Worm (Caenorhabditis elegans) whole organism, young adult: ENCODE measurements around the gene selt-1.1.

Experiments used
- B0019.2 ChIP-seq: fragments of 200-800 bp; sonication (Bioruptor generic); conservative IDR thresholded peaks from 2 replicates; pipeline ENCODE4 v1.3.6; 2022; ENCODE audit warnings: missing genetic modification reagents, missing genetic modification characterization, missing compliant biosample characterization
- C06A6.2 ChIP-seq: fragments of 200-800 bp; sonication (Bioruptor generic); conservative IDR thresholded peaks from 2 replicates; pipeline ENCODE4 v1.3.6; 2022; ENCODE audit warnings: missing genetic modification characterization, missing compliant biosample characterization
- F10E7.11 ChIP-seq: sonication (generic microtip); optimal IDR thresholded peaks from 2 replicates; lab custom pipeline; 2017; ENCODE audit warnings: mild to moderate bottlenecking, missing genetic modification characterization, moderate library complexity, missing compliant biosample characterization
- F33H1.4 ChIP-seq: fragments of 200-800 bp; sonication (Bioruptor generic); IDR thresholded peaks from 2 replicates; pipeline ENCODE4 v1.3.6; 2022; ENCODE audit warnings: missing genetic modification reagents, missing genetic modification characterization, missing compliant biosample characterization
- F55B11.4 ChIP-seq: sonication (generic microtip); optimal IDR thresholded peaks from 2 replicates; lab custom pipeline; 2016; ENCODE audit warnings: missing compliant biosample characterization, missing genetic modification characterization, borderline replicate concordance; ENCODE audit not compliant: insufficient read depth
- K12H6.12 ChIP-seq: fragments of 200-800 bp; sonication (Bioruptor generic); optimal IDR thresholded peaks from 2 replicates; lab custom pipeline; 2018; ENCODE audit warnings: mild to moderate bottlenecking, missing genetic modification characterization, missing compliant biosample characterization
- Y53G8AR.9 ChIP-seq: fragments of 200-800 bp; sonication (Bioruptor generic); conservative IDR thresholded peaks from 2 replicates; pipeline ENCODE4 v1.3.6; 2022; ENCODE audit warnings: missing genetic modification reagents, missing genetic modification characterization, missing compliant biosample characterization
- Y67H2A.10 ChIP-seq: fragments of 200-800 bp; sonication (Bioruptor generic); conservative IDR thresholded peaks from 2 replicates; pipeline ENCODE4 v1.3.6; 2022; ENCODE audit warnings: missing genetic modification reagents, missing genetic modification characterization, missing compliant biosample characterization
- Y95B8A.8 ChIP-seq: fragments of 200-800 bp; sonication (Bioruptor generic); IDR thresholded peaks from 2 replicates; pipeline ENCODE4 v1.3.6; 2022; ENCODE audit warnings: missing genetic modification reagents, missing genetic modification characterization, missing compliant biosample characterization
- ZK185.1 ChIP-seq: sonication (generic microtip); optimal IDR thresholded peaks from 2 replicates; lab custom pipeline; 2016; ENCODE audit warnings: mild to moderate bottlenecking, missing genetic modification characterization, missing compliant biosample characterization; ENCODE audit not compliant: poor library complexity, severe bottlenecking
- akir-1 ChIP-seq: fragments of 200-800 bp; sonication (Bioruptor generic); optimal IDR thresholded peaks from 2 replicates; lab custom pipeline; 2018; ENCODE audit warnings: mild to moderate bottlenecking, missing genetic modification characterization, moderate library complexity, missing compliant biosample characterization
- atf-7 ChIP-seq: sonication (generic microtip); optimal IDR thresholded peaks from 2 replicates; lab custom pipeline; 2017; ENCODE audit warnings: mild to moderate bottlenecking, missing genetic modification characterization, missing compliant biosample characterization
- athp-1 ChIP-seq: sonication (generic microtip); optimal IDR thresholded peaks from 2 replicates; lab custom pipeline; 2017; ENCODE audit warnings: mild to moderate bottlenecking, missing genetic modification characterization, missing compliant biosample characterization
- cebp-1 ChIP-seq, 2 experiments: fragments of 200-800 bp in 1 of 2; sonication (Bioruptor generic) in 1 of 2; sonication (generic microtip) in 1 of 2; IDR thresholded peaks in 1 of 2; optimal IDR thresholded peaks in 1 of 2; 2 replicates each; pipeline versions ENCODE4 v1.3.6 to Lab custom; 2017 to 2022; ENCODE audit warnings: missing compliant biosample characterization in 2 of 2, missing genetic modification characterization in 2 of 2, mild to moderate bottlenecking in 1 of 2, missing genetic modification reagents in 1 of 2, moderate library complexity in 1 of 2
- dox-1 ChIP-seq: fragments of 200-800 bp; sonication (Bioruptor generic); IDR thresholded peaks from 2 replicates; pipeline ENCODE4 v1.3.6; 2022; ENCODE audit warnings: missing genetic modification reagents, missing genetic modification characterization, missing compliant biosample characterization
- ets-4 ChIP-seq: fragments of 200-800 bp; sonication (Bioruptor generic); optimal IDR thresholded peaks from 2 replicates; lab custom pipeline; 2018; ENCODE audit warnings: mild to moderate bottlenecking, missing genetic modification characterization, missing compliant biosample characterization
- hmg-1.2 ChIP-seq: fragments of 200-800 bp; sonication (Bioruptor generic); IDR thresholded peaks from 2 replicates; pipeline ENCODE4 v1.3.6; 2022; ENCODE audit warnings: missing genetic modification reagents, missing genetic modification characterization, missing compliant biosample characterization
- hsf-1 ChIP-seq: fragments of 200-800 bp; sonication (Bioruptor generic); IDR thresholded peaks from 2 replicates; pipeline ENCODE4 v1.3.6; 2022; ENCODE audit warnings: missing genetic modification reagents, missing genetic modification characterization, missing compliant biosample characterization
- let-526 ChIP-seq: fragments of 200-800 bp; sonication (Bioruptor generic); IDR thresholded peaks from 2 replicates; pipeline ENCODE4 v1.3.6; 2022; ENCODE audit warnings: missing genetic modification reagents, missing genetic modification characterization, missing compliant biosample characterization
- let-607 ChIP-seq, 2 experiments: fragments of 200-800 bp in 1 of 2; sonication (Bioruptor generic) in 1 of 2; sonication (generic microtip) in 1 of 2; optimal IDR thresholded peaks; 2 replicates each; lab custom pipeline; 2016 to 2018; ENCODE audit warnings: mild to moderate bottlenecking in 2 of 2, missing compliant biosample characterization in 2 of 2, missing genetic modification characterization in 2 of 2, moderate library complexity in 2 of 2, missing genotype in 1 of 2
- lin-54 ChIP-seq: fragments of 200-800 bp; sonication (Bioruptor generic); optimal IDR thresholded peaks from 2 replicates; lab custom pipeline; 2018; ENCODE audit warnings: mild to moderate bottlenecking, missing genetic modification characterization, missing compliant biosample characterization
- lsl-1 ChIP-seq: fragments of 200-800 bp; sonication (Bioruptor generic); optimal IDR thresholded peaks from 2 replicates; lab custom pipeline; 2018; ENCODE audit warnings: mild to moderate bottlenecking, missing genetic modification characterization, moderate library complexity, missing compliant biosample characterization
- mcd-1 ChIP-seq: fragments of 200-800 bp; sonication (Bioruptor generic); IDR thresholded peaks from 2 replicates; pipeline ENCODE4 v1.3.6; 2022; ENCODE audit warnings: missing genetic modification reagents, missing genetic modification characterization, missing compliant biosample characterization
- nfyb-1 ChIP-seq: fragments of 200-800 bp; sonication (Bioruptor generic); IDR thresholded peaks from 2 replicates; pipeline ENCODE4 v1.3.6; 2022; ENCODE audit warnings: missing genetic modification reagents, missing genetic modification characterization, missing compliant biosample characterization
- nhr-179 ChIP-seq: sonication (generic microtip); optimal IDR thresholded peaks from 2 replicates; lab custom pipeline; 2016; ENCODE audit warnings: mild to moderate bottlenecking, missing genetic modification characterization, missing compliant biosample characterization
- nhr-80 ChIP-seq: sonication (generic microtip); optimal IDR thresholded peaks from 2 replicates; lab custom pipeline; 2016; ENCODE audit warnings: missing genetic modification characterization, missing compliant biosample characterization
- rpc-1 ChIP-seq, 2 experiments: fragments of 150-350 bp in 1 of 2; sonication (generic microtip) in 1 of 2; optimal IDR thresholded peaks; 2 replicates each; lab custom pipeline; 2014 to 2018; ENCODE audit warnings: missing biosample characterization in 1 of 2, missing genetic modification characterization in 1 of 2, missing genetic modification reagents in 1 of 2, missing genotype in 1 of 2
- snpc-4 ChIP-seq, 5 experiments: fragments of 150-350 bp in 1 of 5; sonication (generic microtip) in 4 of 5; optimal IDR thresholded peaks; 2 replicates each; lab custom pipeline; 2014 to 2018; ENCODE audit warnings: missing genetic modification characterization in 5 of 5, missing biosample characterization in 3 of 5, antibody characterized with exemption in 2 of 5, mild to moderate bottlenecking in 2 of 5, missing compliant biosample characterization in 2 of 5, missing genotype in 2 of 5, moderate library complexity in 2 of 5, missing genetic modification reagents in 1 of 5
- tbx-9 ChIP-seq: sonication (generic microtip); optimal IDR thresholded peaks from 2 replicates; lab custom pipeline; 2016; ENCODE audit warnings: borderline replicate concordance, missing genetic modification characterization, inconsistent platforms, missing compliant biosample characterization
- ztf-22 ChIP-seq: fragments of 200-800 bp; sonication (Bioruptor generic); optimal IDR thresholded peaks from 2 replicates; lab custom pipeline; 2018; ENCODE audit warnings: mild to moderate bottlenecking, missing genetic modification characterization, moderate library complexity, missing compliant biosample characterization
- ztf-3 ChIP-seq: fragments of 200-800 bp; sonication (Bioruptor generic); optimal IDR thresholded peaks from 2 replicates; lab custom pipeline; 2018; ENCODE audit warnings: mild to moderate bottlenecking, missing genetic modification characterization, missing compliant biosample characterization

selt-1.1 gene

DNA sequence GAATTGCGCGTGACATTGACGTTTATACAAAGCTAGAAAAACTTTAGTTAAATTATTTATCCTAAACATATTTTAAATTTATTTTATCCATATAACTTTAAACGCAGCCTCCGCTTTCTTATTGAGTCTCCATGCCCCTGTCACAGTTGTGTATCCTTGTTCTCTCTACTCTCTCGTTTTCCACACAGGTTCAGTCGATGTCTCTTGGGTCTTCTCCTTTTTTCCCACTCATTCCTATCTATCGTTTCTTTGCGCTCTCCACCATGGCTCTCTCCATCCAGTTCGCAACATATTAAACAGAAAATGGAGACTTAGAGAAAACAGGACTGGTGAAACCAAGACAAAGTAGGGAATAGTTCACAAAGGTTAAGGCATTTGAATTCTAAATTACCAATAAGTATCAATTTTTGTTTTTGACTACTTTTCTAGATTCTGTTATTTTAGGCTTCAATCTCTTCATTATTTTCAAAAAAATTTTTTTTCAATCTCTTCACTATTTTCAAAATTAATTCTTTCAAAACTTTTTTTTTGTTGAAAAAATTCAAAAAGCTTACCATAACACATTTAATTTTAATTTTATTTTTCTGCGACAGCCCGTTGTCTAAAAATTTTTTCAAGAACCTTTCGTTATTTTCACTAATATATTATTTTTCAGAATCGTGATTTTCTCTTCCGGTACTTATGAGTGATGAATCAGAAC lies 24.1 kb downstream of the selt-1.1 start, which contains the start of gene sdc-2 (continued):
- TF ChIP-seq B0019.2 (GFP tag; lab: Robert Waterston, UW) (no peak), ets-4 (GFP tag; lab: Kevin White, UChicago) (no peak), cebp-1 (GFP tag; IDR thresholded peaks at IDR 0.05; lab: Robert Waterston, UW) (no peak), cebp-1 (tag; optimal IDR thresholded peaks at IDR 0.05; lab: Kevin White, UChicago) (peak; percentile 84), nhr-179 (tag; lab: Kevin White, UChicago) (no peak), lsl-1 (GFP tag; lab: Kevin White, UChicago) (no peak), akir-1 (GFP tag; lab: Kevin White, UChicago) (peak; percentile 11), Y53G8AR.9 (GFP tag; lab: Robert Waterston, UW) (no peak), hmg-1.2 (GFP tag; lab: Robert Waterston, UW) (peak; percentile 74), hsf-1 (no peak), nfyb-1 (peak; percentile 61; the same call in 1 of the 2 replicates), tbx-9 (tag; lab: Kevin White, UChicago) (no peak)

DNA sequence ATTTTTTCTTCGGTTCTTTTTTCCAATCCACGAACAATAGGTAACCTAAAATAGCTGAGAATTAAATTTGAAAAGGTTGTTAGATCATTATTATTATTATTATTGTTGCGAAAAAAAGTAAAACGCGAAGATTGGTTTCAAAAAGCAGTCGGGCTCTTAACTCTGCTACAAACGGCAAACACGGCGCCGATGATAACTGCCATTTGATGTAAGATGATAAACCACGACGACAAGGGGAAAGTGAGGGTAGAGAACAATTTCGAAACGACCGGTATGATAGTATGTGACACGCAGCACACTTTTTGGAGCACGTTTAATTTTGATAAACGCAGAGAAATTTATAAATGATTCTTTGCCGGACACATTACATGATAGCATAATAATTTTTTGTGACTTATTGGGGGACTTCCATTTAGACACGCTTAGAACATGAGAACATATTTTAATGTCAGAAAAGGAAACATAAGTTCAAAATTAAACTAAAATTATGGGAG lies 27.2 kb downstream of the selt-1.1 start, which contains the start of gene hpo-34:
Gene hpo-34, minus strand, starts transcription at position 51 of the 494 bp plus-strand sequence.
- peak; percentile 62 to 80 for TF ChIP-seq let-607 (tag; optimal IDR thresholded peaks at IDR 0.05; lab: Kevin White, UChicago)
- no peak; the same call in 1 of the 2 replicates for TF ChIP-seq cebp-1 (GFP tag; IDR thresholded peaks at IDR 0.05; lab: Robert Waterston, UW)
- TF ChIP-seq cebp-1 (tag; optimal IDR thresholded peaks at IDR 0.05; lab: Kevin White, UChicago) = peak; percentile 69
- TF ChIP-seq snpc-4 (GFP tag; optimal IDR thresholded peaks at IDR 0.05; lab: Kevin White, UChicago) = no peak
- peak in 1 of 4 experiments; percentile 25 for TF ChIP-seq snpc-4 (tag; optimal IDR thresholded peaks at IDR 0.05; lab: Kevin White, UChicago)
- TF ChIP-seq Y95B8A.8 (GFP tag; lab: Robert Waterston, UW) = no peak
- peak; percentile 56 for TF ChIP-seq ets-4 (GFP tag; lab: Kevin White, UChicago)
- peak; percentile 60 for TF ChIP-seq dox-1 (GFP tag; lab: Robert Waterston, UW)
- TF ChIP-seq ztf-3 (GFP tag; lab: Kevin White, UChicago) = no peak
- TF ChIP-seq atf-7 = peak; percentile 41
- TF ChIP-seq athp-1 (tag; lab: Kevin White, UChicago) = no peak
- TF ChIP-seq nhr-80 (tag; lab: Kevin White, UChicago) = peak; percentile 98

DNA sequence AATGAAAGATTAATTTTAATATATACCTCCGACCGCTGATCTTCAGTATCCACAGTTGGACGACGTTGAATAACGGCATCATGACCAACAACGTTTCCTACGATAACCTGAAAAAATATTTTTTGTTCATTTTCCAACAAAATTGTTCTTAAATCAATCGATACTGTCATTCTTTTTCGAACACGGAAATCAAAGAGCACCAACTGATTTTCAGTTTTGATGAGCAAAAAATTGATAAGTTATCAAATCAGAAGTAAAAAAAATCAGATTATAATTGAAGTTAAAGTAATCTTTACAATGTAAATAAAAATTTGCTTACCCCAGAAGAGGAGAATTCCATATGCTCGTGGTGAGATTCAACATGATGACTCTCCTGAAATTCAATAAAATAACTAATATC lies 27.9 kb downstream of the selt-1.1 start:
- TF ChIP-seq ztf-22 (GFP tag; lab: Kevin White, UChicago) (no peak), rpc-1 (optimal IDR thresholded peaks at IDR 0.05; lab: Kevin White, UChicago) (no peak), rpc-1 (tag; optimal IDR thresholded peaks at IDR 0.05; lab: Kevin White, UChicago) (no peak), mcd-1 (no peak), Y67H2A.10 (GFP tag; lab: Robert Waterston, UW) (no peak), F10E7.11 (tag; lab: Kevin White, UChicago) (no peak), lsl-1 (GFP tag; lab: Kevin White, UChicago) (no peak), ZK185.1 (tag; lab: Kevin White, UChicago) (no peak), F33H1.4 (GFP tag; lab: Robert Waterston, UW) (no peak), lin-54 (GFP tag; lab: Kevin White, UChicago) (no peak)

DNA sequence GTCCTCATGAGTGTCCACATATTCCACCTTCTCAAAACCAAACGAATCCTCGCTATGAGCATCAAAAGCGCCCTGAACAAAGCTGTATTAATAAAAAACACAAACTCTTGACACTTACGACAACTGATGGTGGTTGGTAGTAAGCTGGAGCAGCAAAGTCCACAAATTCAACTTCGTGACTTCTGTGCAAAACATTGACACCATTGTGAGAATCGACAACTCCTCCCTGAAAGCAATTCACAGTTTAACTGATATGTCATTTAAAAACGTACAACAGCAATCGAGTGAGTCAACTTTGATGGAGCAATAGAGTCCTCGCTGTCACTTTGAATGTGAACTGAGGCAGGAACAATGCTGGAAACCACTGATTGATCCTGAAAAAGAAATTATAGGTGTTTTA lies 28.9 kb downstream of the selt-1.1 start:
- TF ChIP-seq K12H6.12 (no peak), F55B11.4 (tag; lab: Kevin White, UChicago) (no peak), let-526 (GFP tag; lab: Robert Waterston, UW) (no peak), rpc-1 (optimal IDR thresholded peaks at IDR 0.05; lab: Kevin White, UChicago) (no peak), rpc-1 (tag; optimal IDR thresholded peaks at IDR 0.05; lab: Kevin White, UChicago) (no peak), nhr-80 (tag; lab: Kevin White, UChicago) (peak; percentile 33), C06A6.2 (GFP tag; lab: Robert Waterston, UW) (no peak)
